Fruit fly (Drosophila melanogaster) whole organism, embryonic: ENCODE measurements around the gene CG32713.

Source experiments
- Bgb ChIP-seq: fragments of 200-800 bp; sonication (Bioruptor generic); IDR thresholded peaks from 2 replicates; pipeline ENCODE4 v1.3.6; 2022; ENCODE audit warnings: missing biosample characterization, missing genetic modification characterization; ENCODE audit not compliant: partially characterized antibody
- CG10431 ChIP-seq: fragments of 200-800 bp; sonication (Bioruptor generic); optimal IDR thresholded peaks from 3 replicates; lab custom pipeline; 2018; ENCODE audit warnings: missing biosample characterization, mild to moderate bottlenecking, missing genetic modification characterization
- CG11093 ChIP-seq: fragments of 200-800 bp; sonication (Bioruptor generic); IDR thresholded peaks from 3 replicates; pipeline ENCODE4 v1.3.6; 2022; ENCODE audit warnings: missing biosample characterization, missing genetic modification characterization
- CG11247 ChIP-seq: fragments of 200-800 bp; sonication (Bioruptor generic); IDR thresholded peaks from 2 replicates; pipeline ENCODE4 v1.3.6; 2022; ENCODE audit warnings: missing biosample characterization, missing genetic modification characterization
- CG11504 ChIP-seq: fragments of 200-800 bp; sonication (Bioruptor generic); optimal IDR thresholded peaks from 3 replicates; lab custom pipeline; 2019; ENCODE audit warnings: missing biosample characterization, mild to moderate bottlenecking, missing genetic modification characterization, moderate library complexity
- CG16813 ChIP-seq: fragments of 200-800 bp; sonication (Bioruptor generic); IDR thresholded peaks from 3 replicates; pipeline ENCODE4 v1.3.6; 2022; ENCODE audit warnings: missing biosample characterization, missing genetic modification characterization; ENCODE audit not compliant: partially characterized antibody
- CG2202 ChIP-seq: fragments of 200-800 bp; sonication (Bioruptor generic); optimal IDR thresholded peaks from 2 replicates; lab custom pipeline; 2018; ENCODE audit warnings: missing biosample characterization, mild to moderate bottlenecking, missing genetic modification characterization
- CG2678 ChIP-seq: fragments of 200-800 bp; sonication (Bioruptor generic); optimal IDR thresholded peaks from 3 replicates; lab custom pipeline; 2019; ENCODE audit warnings: missing biosample characterization, mild to moderate bottlenecking, missing genetic modification characterization, moderate library complexity
- CG2712 ChIP-seq: fragments of 200-800 bp; optimal IDR thresholded peaks from 3 replicates; lab custom pipeline; 2019; ENCODE audit warnings: missing biosample characterization, mild to moderate bottlenecking, missing genetic modification characterization, moderate library complexity
- CG7372 ChIP-seq: fragments of 200-800 bp; sonication (Bioruptor generic); IDR thresholded peaks from 2 replicates; pipeline ENCODE4 v1.3.6; 2022; ENCODE audit warnings: missing biosample characterization, missing genetic modification characterization
- CG7839 ChIP-seq: fragments of 200-800 bp; sonication (Bioruptor generic); optimal IDR thresholded peaks from 3 replicates; lab custom pipeline; 2018; ENCODE audit warnings: missing biosample characterization, mild to moderate bottlenecking, missing genetic modification characterization, moderate library complexity
- CG9932 ChIP-seq: fragments of 200-800 bp; sonication (Bioruptor generic); IDR thresholded peaks from 2 replicates; pipeline ENCODE4 v1.3.6; 2022; ENCODE audit warnings: missing biosample characterization, missing genetic modification characterization
- CrebB ChIP-seq: fragments of 200-800 bp; sonication (Bioruptor generic); optimal IDR thresholded peaks from 3 replicates; lab custom pipeline; 2018; ENCODE audit warnings: missing biosample characterization, mild to moderate bottlenecking, missing genetic modification characterization
- E2f2 ChIP-seq: fragments of 200-800 bp; sonication (Bioruptor generic); IDR thresholded peaks from 2 replicates; pipeline ENCODE4 v1.3.6; 2022; ENCODE audit warnings: missing biosample characterization, missing genetic modification characterization
- Ets65A ChIP-seq: fragments of 200-800 bp; sonication (Bioruptor generic); peaks from one replicate; lab custom pipeline; 2016; ENCODE audit warnings: missing biosample characterization, missing genetic modification characterization
- GATAe ChIP-seq: fragments of 200-800 bp; sonication (Bioruptor generic); conservative IDR thresholded peaks from 2 replicates; pipeline ENCODE4 v1.3.6; 2022; ENCODE audit warnings: missing biosample characterization, missing genetic modification characterization
- Hr78 ChIP-seq, 2 experiments: fragments of 200-800 bp in 1 of 2; fragments of >200 bp in 1 of 2; sonication (Bioruptor generic) in 1 of 2; optimal IDR thresholded peaks; 2 replicates each; lab custom pipeline; 2017 to 2019; ENCODE audit warnings: missing biosample characterization in 2 of 2, missing genetic modification characterization in 2 of 2, mild to moderate bottlenecking in 1 of 2, moderate library complexity in 1 of 2
- Med ChIP-seq: fragments of 200-800 bp; sonication (Bioruptor generic); peaks from one replicate; lab custom pipeline; 2016; ENCODE audit warnings: missing biosample characterization, missing genetic modification characterization, mild to moderate bottlenecking, inconsistent platforms, moderate library complexity
- Myb ChIP-seq: fragments of 200-800 bp; sonication (Bioruptor generic); optimal IDR thresholded peaks from 2 replicates; lab custom pipeline; 2016; ENCODE audit warnings: missing biosample characterization, missing genetic modification characterization
- Opbp ChIP-seq: fragments of 200-800 bp; sonication (Bioruptor generic); IDR thresholded peaks from 3 replicates; pipeline ENCODE4 v1.3.6; 2022; ENCODE audit warnings: missing biosample characterization, missing genetic modification characterization; ENCODE audit not compliant: partially characterized antibody
- PHDP ChIP-seq: fragments of 200-800 bp; sonication (Bioruptor generic); optimal IDR thresholded peaks from 3 replicates; lab custom pipeline; 2018; ENCODE audit warnings: missing biosample characterization, mild to moderate bottlenecking, missing genetic modification characterization, moderate library complexity
- Pdp1 ChIP-seq, 2 experiments: fragments of 200-800 bp; sonication (Bioruptor generic); optimal IDR thresholded peaks; 3 replicates each; lab custom pipeline; 2016; ENCODE audit warnings: missing biosample characterization in 2 of 2, missing genetic modification characterization in 2 of 2, mild to moderate bottlenecking in 1 of 2, moderate library complexity in 1 of 2
- Sry-δ ChIP-seq: fragments of 200-800 bp; sonication (Bioruptor generic); optimal IDR thresholded peaks from 2 replicates; lab custom pipeline; 2016; ENCODE audit warnings: missing biosample characterization, missing genetic modification characterization
- Usf ChIP-seq: fragments of 200-800 bp; sonication (Bioruptor generic); optimal IDR thresholded peaks from 2 replicates; lab custom pipeline; 2017; ENCODE audit warnings: missing genotype, missing biosample characterization, missing genetic modification characterization
- Vsx1 ChIP-seq: fragments of 200-800 bp; sonication (Bioruptor generic); optimal IDR thresholded peaks from 2 replicates; lab custom pipeline; 2017; ENCODE audit warnings: missing biosample characterization, mild to moderate bottlenecking, missing genetic modification characterization, missing genetic modification reagents
- amos ChIP-seq: fragments of 200-800 bp; sonication (Bioruptor generic); IDR thresholded peaks from 2 replicates; pipeline ENCODE4 v1.3.6; 2022; ENCODE audit warnings: missing biosample characterization, missing genetic modification characterization; ENCODE audit not compliant: partially characterized antibody
- caup ChIP-seq: fragments of 200-800 bp; sonication (Bioruptor generic); optimal IDR thresholded peaks from 3 replicates; lab custom pipeline; 2017; ENCODE audit warnings: missing biosample characterization, mild to moderate bottlenecking, missing genetic modification characterization, moderate library complexity; ENCODE audit not compliant: severe bottlenecking
- chinmo ChIP-seq: fragments of 200-800 bp; sonication (Bioruptor generic); IDR thresholded peaks from 4 replicates; pipeline ENCODE4 v1.3.6; 2022; ENCODE audit warnings: missing biosample characterization, missing genetic modification characterization; ENCODE audit not compliant: partially characterized antibody
- crc ChIP-seq: fragments of 200-800 bp; sonication (Bioruptor generic); optimal IDR thresholded peaks from 2 replicates; lab custom pipeline; 2016; ENCODE audit warnings: missing biosample characterization, missing genetic modification characterization
- crol ChIP-seq: fragments of 200-800 bp; sonication (Bioruptor generic); IDR thresholded peaks from 2 replicates; pipeline ENCODE4 v1.3.6; 2022; ENCODE audit warnings: missing biosample characterization, missing genetic modification characterization
- fd96Cb ChIP-seq: fragments of 200-800 bp; sonication (Bioruptor generic); optimal IDR thresholded peaks from 2 replicates; lab custom pipeline; 2018; ENCODE audit warnings: missing biosample characterization, mild to moderate bottlenecking, missing genetic modification characterization, moderate library complexity
- gem ChIP-seq: fragments of 200-800 bp; sonication (Bioruptor generic); optimal IDR thresholded peaks from 2 replicates; lab custom pipeline; 2019; ENCODE audit warnings: missing biosample characterization, mild to moderate bottlenecking, missing genetic modification characterization, moderate library complexity
- grn ChIP-seq: fragments of 200-800 bp; sonication (Bioruptor generic); optimal IDR thresholded peaks from 3 replicates; lab custom pipeline; 2017; ENCODE audit warnings: missing biosample characterization, missing genetic modification characterization
- ind ChIP-seq: fragments of 200-800 bp; sonication (Bioruptor generic); optimal IDR thresholded peaks from 3 replicates; lab custom pipeline; 2016; ENCODE audit warnings: missing biosample characterization, missing genetic modification characterization
- kay ChIP-seq: fragments of 200-800 bp; sonication (Bioruptor generic); optimal IDR thresholded peaks from 2 replicates; lab custom pipeline; 2016; ENCODE audit warnings: missing biosample characterization, missing genetic modification characterization
- klu ChIP-seq: fragments of 200-800 bp; sonication (Bioruptor generic); IDR thresholded peaks from 2 replicates; pipeline ENCODE4 v1.3.6; 2022; ENCODE audit warnings: missing biosample characterization, missing genetic modification characterization
- lab ChIP-seq: fragments of 200-800 bp; sonication (Bioruptor generic); optimal IDR thresholded peaks from 3 replicates; lab custom pipeline; 2017; ENCODE audit warnings: missing biosample characterization, missing genetic modification characterization, mild to moderate bottlenecking, moderate library complexity, missing genetic modification reagents
- lilli ChIP-seq: fragments of 200-800 bp; sonication (Bioruptor generic); optimal IDR thresholded peaks from 3 replicates; lab custom pipeline; 2016; ENCODE audit warnings: missing biosample characterization, missing genetic modification characterization
- phol ChIP-seq: fragments of 200-800 bp; sonication (Bioruptor generic); optimal IDR thresholded peaks from 3 replicates; lab custom pipeline; 2018; ENCODE audit warnings: missing biosample characterization, mild to moderate bottlenecking, missing genetic modification characterization, moderate library complexity
- ranshi ChIP-seq: fragments of 200-800 bp; sonication (Bioruptor generic); IDR thresholded peaks from 2 replicates; pipeline ENCODE4 v1.3.6; 2022; ENCODE audit warnings: missing biosample characterization, missing genetic modification characterization
- repo ChIP-seq: fragments of 200-800 bp; sonication (Bioruptor generic); optimal IDR thresholded peaks from 2 replicates; lab custom pipeline; 2016; ENCODE audit warnings: missing biosample characterization, missing genetic modification characterization
- row ChIP-seq: fragments of 200-800 bp; sonication (Bioruptor generic); IDR thresholded peaks from 3 replicates; pipeline ENCODE4 v1.3.6; 2022; ENCODE audit warnings: missing biosample characterization, missing genetic modification characterization
- sd ChIP-seq: fragments of 200-800 bp; sonication (Bioruptor generic); optimal IDR thresholded peaks from 3 replicates; lab custom pipeline; 2018; ENCODE audit warnings: missing biosample characterization, mild to moderate bottlenecking, missing genetic modification characterization, moderate library complexity
- sr ChIP-seq: fragments of 200-800 bp; sonication (Bioruptor generic); IDR thresholded peaks from 3 replicates; pipeline ENCODE4 v1.3.6; 2022; ENCODE audit warnings: missing biosample characterization, missing genetic modification characterization
- vfl ChIP-seq: fragments of 200-800 bp; sonication (Bioruptor generic); optimal IDR thresholded peaks from 2 replicates; lab custom pipeline; 2016; ENCODE audit warnings: missing biosample characterization, missing genetic modification characterization
- yki ChIP-seq: fragments of >200 bp; optimal IDR thresholded peaks from 3 replicates; lab custom pipeline; 2018
- zf30C ChIP-seq: fragments of 200-800 bp; sonication (Bioruptor generic); optimal IDR thresholded peaks from 3 replicates; lab custom pipeline; 2018; ENCODE audit warnings: missing biosample characterization, mild to moderate bottlenecking, missing genetic modification characterization

CG32713 gene

dm6 chrX:8452163-8452562 lies 5.3 kb downstream of the CG32713 start (continued):
- TF ChIP-seq CG7372 (GFP tag; lab: Robert Waterston, UW) (no peak), CG16813 (GFP tag; lab: Robert Waterston, UW) (peak; percentile 99), zf30C (GFP tag; lab: Kevin White, UChicago) (no peak), Bgb (GFP tag; lab: Robert Waterston, UW) (peak; percentile 95), Usf (GFP tag; lab: Kevin White, UChicago) (no peak), Opbp (GFP tag; lab: Robert Waterston, UW) (peak; percentile 99; the same call in 2 of the 3 replicates)

DNA sequence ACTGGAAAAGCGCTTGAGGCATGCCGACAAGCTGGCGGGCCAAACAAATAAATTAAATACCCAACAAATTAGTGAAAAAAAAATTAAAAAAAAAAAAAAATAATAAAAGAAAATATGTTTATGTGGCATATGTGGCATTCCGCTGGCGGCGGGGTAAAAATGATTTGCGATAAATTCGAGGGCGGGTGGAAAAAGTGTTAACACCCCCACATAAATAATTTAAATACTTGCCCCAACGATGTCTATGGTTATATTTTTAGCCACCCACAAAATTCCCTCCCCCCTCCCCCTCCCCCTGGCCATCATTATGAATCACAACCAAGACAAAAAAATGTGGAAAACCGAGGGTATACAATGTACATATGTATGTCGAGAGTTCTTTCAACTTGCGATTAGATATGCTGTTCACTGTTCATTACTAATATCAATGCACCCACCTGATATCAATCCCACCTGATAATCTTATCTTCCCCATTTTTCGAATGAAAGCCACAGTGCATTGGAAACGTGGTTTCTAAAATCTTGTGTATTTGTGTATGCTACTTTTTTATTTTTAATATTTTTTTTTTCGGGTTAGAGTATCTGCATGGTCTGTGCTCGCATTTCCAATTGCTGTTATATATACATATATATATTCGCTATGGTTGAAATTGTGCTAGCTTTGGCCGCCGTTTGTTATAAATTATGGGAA lies 7.1 kb downstream of the CG32713 start:
- no peak for TF ChIP-seq Myb (GFP tag; lab: Kevin White, UChicago)
- peak; percentile 78 for TF ChIP-seq sd (tag; lab: Kevin White, UChicago)
- peak; percentile 73 for TF ChIP-seq crol (GFP tag; lab: Robert Waterston, UW)
- TF ChIP-seq caup (GFP tag; lab: Kevin White, UChicago): no peak
- TF ChIP-seq gem (tag; lab: Kevin White, UChicago): peak; percentile 27
- TF ChIP-seq Med (GFP tag; lab: Kevin White, UChicago): peak; percentile 21
- peak; percentile 43; the same call in 1 of the 3 replicates for TF ChIP-seq sr (GFP tag; lab: Robert Waterston, UW)
- no peak for TF ChIP-seq PHDP (tag; lab: Kevin White, UChicago)
- no peak for TF ChIP-seq CG2712
- 0 out of 2 replicates have a peak, but pooled peaks have one; percentile 17 for TF ChIP-seq E2f2
- TF ChIP-seq lab (GFP tag; lab: Kevin White, UChicago): peak; percentile 8
- no peak for TF ChIP-seq fd96Cb (tag; lab: Kevin White, UChicago)
- peak; percentile 70; the same call in 2 of the 4 replicates for TF ChIP-seq chinmo (GFP tag; lab: Robert Waterston, UW)
- 0 out of 2 replicates have a peak, but pooled peaks have one; percentile 18 for TF ChIP-seq CG9932
- TF ChIP-seq CG7839 (tag; lab: Kevin White, UChicago): peak; percentile 12
- TF ChIP-seq CG11093 (GFP tag; lab: Robert Waterston, UW): no peak
- peak; percentile 24 for TF ChIP-seq CG2678 (tag; lab: Kevin White, UChicago)
- TF ChIP-seq lilli (GFP tag; lab: Kevin White, UChicago): peak; percentile 4
- peak; percentile 64 for TF ChIP-seq GATAe (GFP tag; lab: Robert Waterston, UW)
- no peak for TF ChIP-seq ind (GFP tag; lab: Kevin White, UChicago)
- TF ChIP-seq grn: peak; percentile 75
- no peak for TF ChIP-seq yki
- no peak for TF ChIP-seq Vsx1
- no peak for TF ChIP-seq Pdp1 (GFP tag; optimal IDR thresholded peaks at IDR 0.05; lab: Kevin White, UChicago)
- TF ChIP-seq klu (GFP tag; lab: Robert Waterston, UW): no peak
- peak; percentile 35 for TF ChIP-seq kay (GFP tag; lab: Kevin White, UChicago)
- TF ChIP-seq Ets65A: no peak
- peak; percentile 24 for TF ChIP-seq CG11504 (tag; lab: Kevin White, UChicago)
- no peak for TF ChIP-seq CG10431
- TF ChIP-seq vfl: no peak
- no peak for TF ChIP-seq Sry-δ (GFP tag; lab: Kevin White, UChicago)
- TF ChIP-seq amos (GFP tag; lab: Robert Waterston, UW): no peak
- TF ChIP-seq row (GFP tag; lab: Robert Waterston, UW): peak; percentile 48; the same call in 2 of the 3 replicates
- TF ChIP-seq crc: no peak
- no peak for TF ChIP-seq repo (GFP tag; lab: Kevin White, UChicago)
- no peak for TF ChIP-seq CG2202 (tag; lab: Kevin White, UChicago)
- TF ChIP-seq CG11247: no peak
- TF ChIP-seq phol: no peak
- TF ChIP-seq CrebB (tag; lab: Kevin White, UChicago): no peak
- no peak for TF ChIP-seq Hr78 (GFP tag; optimal IDR thresholded peaks at IDR 0.05; lab: Kevin White, UChicago)
- TF ChIP-seq ranshi (GFP tag; lab: Robert Waterston, UW): no peak
